Fruit fly (Drosophila melanogaster): ENCODE results near the gene ort.
A peak's percentile ranks its signal among the peaks of the same experiment; 100 is the strongest.

The ort gene

dm6 chr3R:19672905-19673304, 13.4 kb downstream of the ort start (continued):
- peak; percentile 56 for TF ChIP-seq lab (GFP tag; optimal IDR thresholded peaks at IDR 0.05)
- peak; percentile 18 for TF ChIP-seq bab2 (GFP tag; optimal IDR thresholded peaks at IDR 0.05)
- no peak for TF ChIP-seq Atf3 (GFP tag; optimal IDR thresholded peaks at IDR 0.05)
- TF ChIP-seq gt (GFP tag; IDR thresholded peaks at IDR 0.05): no peak
- TF ChIP-seq HLHmδ (GFP tag; optimal IDR thresholded peaks at IDR 0.05): no peak
- TF ChIP-seq salm (tag; optimal IDR thresholded peaks at IDR 0.05): no peak
- no peak for TF ChIP-seq CG9609 (GFP tag; optimal IDR thresholded peaks at IDR 0.05)
- no peak for TF ChIP-seq CG9727 (GFP tag; optimal IDR thresholded peaks at IDR 0.05)
- no peak for TF ChIP-seq pfk (GFP tag; optimal IDR thresholded peaks at IDR 0.05)
- peak; percentile 20 for TF ChIP-seq CG7839 (tag; optimal IDR thresholded peaks at IDR 0.05)
- TF ChIP-seq CG6813 (GFP tag; optimal IDR thresholded peaks at IDR 0.05): no peak
- TF ChIP-seq dmrt99B (tag; optimal IDR thresholded peaks at IDR 0.05): peak; percentile 2
- TF ChIP-seq sd (tag; optimal IDR thresholded peaks at IDR 0.05): no peak
- no peak for TF ChIP-seq CG8944 (GFP tag; optimal IDR thresholded peaks at IDR 0.05)
- peak; percentile 15 for TF ChIP-seq CG7556 (GFP tag; optimal IDR thresholded peaks at IDR 0.05)
- no peak for TF ChIP-seq ems (GFP tag; optimal IDR thresholded peaks at IDR 0.05)
- TF ChIP-seq z (GFP tag; IDR thresholded peaks at IDR 0.05): no peak
- TF ChIP-seq NC2β (GFP tag; optimal IDR thresholded peaks at IDR 0.05): no peak
- TF ChIP-seq row (GFP tag; IDR thresholded peaks at IDR 0.05): peak; percentile 48; the same call in 2 of the 3 replicates
- peak; percentile 18 for TF ChIP-seq lilli (GFP tag; optimal IDR thresholded peaks at IDR 0.05)
- peak; percentile 5 for TF ChIP-seq PHDP (tag; optimal IDR thresholded peaks at IDR 0.05)
- TF ChIP-seq mld (GFP tag; IDR thresholded peaks at IDR 0.05; ENCODE audit: partially characterized antibody): no peak
- TF ChIP-seq sens (GFP tag): peak; percentile 84
- TF ChIP-seq CG8924 (tag; optimal IDR thresholded peaks at IDR 0.05): no peak
- no peak for TF ChIP-seq sima (GFP tag; optimal IDR thresholded peaks at IDR 0.05)
- no peak for TF ChIP-seq CG10209 (GFP tag; optimal IDR thresholded peaks at IDR 0.05)
- no peak for TF ChIP-seq Optix (GFP tag; IDR thresholded peaks at IDR 0.05)
- no peak for TF ChIP-seq Sry-β (GFP tag; optimal IDR thresholded peaks at IDR 0.05)
- no peak for TF ChIP-seq caup (GFP tag; optimal IDR thresholded peaks at IDR 0.05; ENCODE audit: severe bottlenecking)
- no peak for TF ChIP-seq hbn (GFP tag; IDR thresholded peaks at IDR 0.05; ENCODE audit: partially characterized antibody)
- TF ChIP-seq hth (optimal IDR thresholded peaks at IDR 0.05): no peak
- TF ChIP-seq CG17359 (tag; optimal IDR thresholded peaks at IDR 0.05): peak; percentile 10
- TF ChIP-seq CG2120 (GFP tag; optimal IDR thresholded peaks at IDR 0.05): peak; percentile 54
- TF ChIP-seq org-1 (GFP tag; optimal IDR thresholded peaks at IDR 0.05): no peak
- no peak for TF ChIP-seq Adf1 (GFP tag; IDR thresholded peaks at IDR 0.05)
- no peak for TF ChIP-seq CG3726 (GFP tag; IDR thresholded peaks at IDR 0.05)
- peak; percentile 41; the same call in 1 of the 2 replicates for TF ChIP-seq slbo (GFP tag; IDR thresholded peaks at IDR 0.05)
- no peak for TF ChIP-seq HmgZ (tag; optimal IDR thresholded peaks at IDR 0.05)
- TF ChIP-seq zf30C (GFP tag; optimal IDR thresholded peaks at IDR 0.05): no peak
- TF ChIP-seq Xrp1 (GFP tag; IDR thresholded peaks at IDR 0.05): peak; percentile 34; the same call in 1 of the 2 replicates
- peak; percentile 59 for TF ChIP-seq CG18599 (GFP tag; optimal IDR thresholded peaks at IDR 0.05)
- no peak for TF ChIP-seq CG7963 (GFP tag; IDR thresholded peaks at IDR 0.05; ENCODE audit: partially characterized antibody)
- no peak for TF ChIP-seq crol (GFP tag; IDR thresholded peaks at IDR 0.05)
- no peak for TF ChIP-seq sqz (GFP tag; optimal IDR thresholded peaks at IDR 0.05)
- TF ChIP-seq CG2678 (tag; optimal IDR thresholded peaks at IDR 0.05): peak; percentile 49
- TF ChIP-seq cato (GFP tag; optimal IDR thresholded peaks at IDR 0.05; ENCODE audit: borderline replicate concordance): no peak
- TF ChIP-seq otp (GFP tag; IDR thresholded peaks at IDR 0.05): no peak
- TF ChIP-seq CG3281 (GFP tag; optimal IDR thresholded peaks at IDR 0.05): peak; percentile 13
- no peak for TF ChIP-seq CG11696 (GFP tag; IDR thresholded peaks at IDR 0.05)
- TF ChIP-seq fu2 (GFP tag; optimal IDR thresholded peaks at IDR 0.05): no peak
- TF ChIP-seq Rfx (GFP tag; IDR thresholded peaks at IDR 0.05): 0 out of 2 replicates have a peak, but pooled peaks have one; percentile 5
